Fruit fly (Drosophila melanogaster) whole organism, embryonic: ENCODE data around the gene Moe.

Experiments used
- Atf3 ChIP-seq: fragments of 200-800 bp; sonication (Bioruptor generic); optimal IDR thresholded peaks from 3 replicates; lab custom pipeline; 2016; ENCODE audit warnings: missing biosample characterization, missing genetic modification characterization
- B-H2 ChIP-seq: fragments of 200-800 bp; sonication (Bioruptor generic); optimal IDR thresholded peaks from 2 replicates; lab custom pipeline; 2018; ENCODE audit warnings: missing biosample characterization, mild to moderate bottlenecking, missing genetic modification characterization
- CG10959 ChIP-seq: fragments of 200-800 bp; sonication (Bioruptor generic); IDR thresholded peaks from 2 replicates; pipeline ENCODE4 v1.3.6; 2022; ENCODE audit warnings: missing biosample characterization, missing genetic modification characterization
- CG10979 ChIP-seq: fragments of 200-800 bp; sonication (Bioruptor generic); optimal IDR thresholded peaks from 2 replicates; lab custom pipeline; 2018; ENCODE audit warnings: missing biosample characterization, mild to moderate bottlenecking, missing genetic modification characterization, moderate library complexity
- CG12659 ChIP-seq: fragments of 200-800 bp; sonication (Bioruptor generic); optimal IDR thresholded peaks from 3 replicates; lab custom pipeline; 2017; ENCODE audit warnings: mild to moderate bottlenecking, missing biosample characterization, missing genetic modification reagents, missing genetic modification characterization
- CG13296 ChIP-seq: fragments of 200-800 bp; sonication (Bioruptor generic); optimal IDR thresholded peaks from 3 replicates; lab custom pipeline; 2018; ENCODE audit warnings: missing biosample characterization, mild to moderate bottlenecking, missing genetic modification characterization
- CG13624 ChIP-seq: fragments of 200-800 bp; sonication (Bioruptor generic); optimal IDR thresholded peaks from 2 replicates; lab custom pipeline; 2016; ENCODE audit warnings: missing biosample characterization, missing genetic modification characterization
- CG13894 ChIP-seq: fragments of 200-800 bp; sonication (Bioruptor generic); optimal IDR thresholded peaks from 3 replicates; lab custom pipeline; 2018; ENCODE audit warnings: missing biosample characterization, mild to moderate bottlenecking, missing genetic modification characterization, moderate library complexity
- CG14050 ChIP-seq: fragments of 200-800 bp; sonication (Bioruptor generic); IDR thresholded peaks from 3 replicates; pipeline ENCODE4 v1.3.6; 2022; ENCODE audit warnings: missing biosample characterization, missing genetic modification characterization
- CG15073 ChIP-seq: fragments of 200-800 bp; sonication (Bioruptor generic); optimal IDR thresholded peaks from 2 replicates; lab custom pipeline; 2016; ENCODE audit warnings: missing biosample characterization, missing genetic modification characterization
- CG16779 ChIP-seq: fragments of 200-800 bp; sonication (Bioruptor generic); IDR thresholded peaks from 2 replicates; pipeline ENCODE4 v1.3.6; 2022; ENCODE audit warnings: missing biosample characterization, missing genetic modification characterization
- CG18599 ChIP-seq: fragments of 200-800 bp; sonication (Bioruptor generic); optimal IDR thresholded peaks from 3 replicates; lab custom pipeline; 2017; ENCODE audit warnings: missing biosample characterization, missing genetic modification characterization, mild to moderate bottlenecking, moderate library complexity, missing genetic modification reagents
- CG3995 ChIP-seq: fragments of 200-800 bp; sonication (Bioruptor generic); optimal IDR thresholded peaks from 3 replicates; lab custom pipeline; 2016; ENCODE audit warnings: missing biosample characterization, missing genetic modification characterization
- CG4730 ChIP-seq: fragments of 200-800 bp; sonication (Bioruptor generic); IDR thresholded peaks from 2 replicates; pipeline ENCODE4 v1.3.6; 2022; ENCODE audit warnings: missing biosample characterization, missing genetic modification characterization
- CG5245 ChIP-seq: fragments of 200-800 bp; sonication (Bioruptor generic); optimal IDR thresholded peaks from 3 replicates; lab custom pipeline; 2016; ENCODE audit warnings: missing biosample characterization, missing genetic modification characterization
- CG5953 ChIP-seq: fragments of 200-800 bp; sonication (Bioruptor generic); IDR thresholded peaks from 2 replicates; pipeline ENCODE4 v1.3.6; 2022; ENCODE audit warnings: missing biosample characterization, missing genetic modification characterization
- CG6272 ChIP-seq: fragments of 200-800 bp; sonication (Bioruptor generic); IDR thresholded peaks from 2 replicates; pipeline ENCODE4 v1.3.6; 2022; ENCODE audit warnings: missing biosample characterization, missing genetic modification characterization
- CG8478 ChIP-seq: fragments of >200 bp; optimal IDR thresholded peaks from 2 replicates; lab custom pipeline; 2018
- Gug ChIP-seq: fragments of 200-800 bp; sonication (Bioruptor generic); IDR thresholded peaks from 4 replicates; pipeline ENCODE4 v1.3.6; 2022; ENCODE audit warnings: missing biosample characterization, missing genetic modification characterization
- HLH3B ChIP-seq: fragments of 200-800 bp; sonication (Bioruptor generic); IDR thresholded peaks from 2 replicates; pipeline ENCODE4 v1.3.6; 2022; ENCODE audit warnings: missing biosample characterization, missing genetic modification characterization
- HLH4C ChIP-seq: fragments of 200-800 bp; sonication (Bioruptor generic); IDR thresholded peaks from 3 replicates; pipeline ENCODE4 v1.3.6; 2022; ENCODE audit warnings: missing biosample characterization, missing genetic modification characterization; ENCODE audit not compliant: partially characterized antibody
- Hr78 ChIP-seq, 2 experiments: fragments of 200-800 bp in 1 of 2; fragments of >200 bp in 1 of 2; sonication (Bioruptor generic) in 1 of 2; optimal IDR thresholded peaks; 2 replicates each; lab custom pipeline; 2017 to 2019; ENCODE audit warnings: missing biosample characterization in 2 of 2, missing genetic modification characterization in 2 of 2, mild to moderate bottlenecking in 1 of 2, moderate library complexity in 1 of 2
- Lim3 ChIP-seq: fragments of 200-800 bp; sonication (Bioruptor generic); IDR thresholded peaks from 2 replicates; pipeline ENCODE4 v1.3.6; 2022; ENCODE audit warnings: missing biosample characterization, missing genetic modification characterization
- Lpt ChIP-seq: fragments of >200 bp; optimal IDR thresholded peaks from 2 replicates; lab custom pipeline; 2018; ENCODE audit warnings: missing biosample characterization, missing genetic modification characterization
- Scr ChIP-seq: fragments of 200-800 bp; sonication (Bioruptor generic); IDR thresholded peaks from 2 replicates; pipeline ENCODE4 v1.3.6; 2022; ENCODE audit warnings: missing biosample characterization, missing genetic modification characterization; ENCODE audit not compliant: partially characterized antibody
- al ChIP-seq: fragments of 200-800 bp; sonication (Bioruptor generic); IDR thresholded peaks from 2 replicates; pipeline ENCODE4 v1.3.6; 2022; ENCODE audit warnings: missing biosample characterization, missing genetic modification characterization
- ato ChIP-seq: fragments of 200-800 bp; sonication (Bioruptor generic); IDR thresholded peaks from 2 replicates; pipeline ENCODE4 v1.3.6; 2022; ENCODE audit warnings: missing biosample characterization, missing genetic modification characterization; ENCODE audit not compliant: partially characterized antibody
- bcd ChIP-seq: fragments of 200-800 bp; sonication (Bioruptor generic); optimal IDR thresholded peaks from 2 replicates; lab custom pipeline; 2017; ENCODE audit warnings: missing biosample characterization, mild to moderate bottlenecking, missing genetic modification characterization
- bigmax ChIP-seq: fragments of 200-800 bp; sonication (Bioruptor generic); optimal IDR thresholded peaks from 2 replicates; lab custom pipeline; 2018; ENCODE audit warnings: missing biosample characterization, mild to moderate bottlenecking, missing genetic modification characterization
- dan ChIP-seq: fragments of 200-800 bp; sonication (Bioruptor generic); IDR thresholded peaks from 2 replicates; pipeline ENCODE4 v1.3.6; 2022; ENCODE audit warnings: missing biosample characterization, missing genetic modification characterization
- dati ChIP-seq: fragments of 200-800 bp; sonication (Bioruptor generic); IDR thresholded peaks from 2 replicates; pipeline ENCODE4 v1.3.6; 2022; ENCODE audit warnings: missing biosample characterization, missing genetic modification characterization
- dmrt99B ChIP-seq: fragments of 200-800 bp; sonication (Bioruptor generic); optimal IDR thresholded peaks from 2 replicates; lab custom pipeline; 2018; ENCODE audit warnings: missing biosample characterization, mild to moderate bottlenecking, missing genetic modification characterization, moderate library complexity
- eve ChIP-seq, 2 experiments: fragments of >200 bp; optimal IDR thresholded peaks; 2 replicates each; lab custom pipeline; 2017; ENCODE audit warnings: missing biosample characterization in 2 of 2, missing genetic modification characterization in 2 of 2
- gcm ChIP-seq: fragments of 200-800 bp; sonication (Bioruptor generic); optimal IDR thresholded peaks from 2 replicates; lab custom pipeline; 2019; ENCODE audit warnings: missing biosample characterization, mild to moderate bottlenecking, missing genetic modification characterization, moderate library complexity
- grn ChIP-seq: fragments of 200-800 bp; sonication (Bioruptor generic); optimal IDR thresholded peaks from 3 replicates; lab custom pipeline; 2017; ENCODE audit warnings: missing biosample characterization, missing genetic modification characterization
- gro ChIP-seq: fragments of 200-800 bp; sonication (Bioruptor generic); optimal IDR thresholded peaks from 2 replicates; lab custom pipeline; 2016; ENCODE audit warnings: missing biosample characterization, missing genetic modification characterization
- ham ChIP-seq: fragments of 200-800 bp; sonication (Bioruptor generic); IDR thresholded peaks from 2 replicates; pipeline ENCODE4 v1.3.6; 2022; ENCODE audit warnings: missing biosample characterization, missing genetic modification characterization
- inv ChIP-seq: fragments of 200-800 bp; sonication (Bioruptor generic); IDR thresholded peaks from 2 replicates; pipeline ENCODE4 v1.3.6; 2022; ENCODE audit warnings: missing biosample characterization, missing genetic modification characterization; ENCODE audit not compliant: partially characterized antibody
- pfk ChIP-seq: fragments of 200-800 bp; sonication (Bioruptor generic); optimal IDR thresholded peaks from 2 replicates; lab custom pipeline; 2018; ENCODE audit warnings: missing biosample characterization, mild to moderate bottlenecking, missing genetic modification characterization, moderate library complexity
- pita ChIP-seq: fragments of 200-800 bp; sonication (Bioruptor generic); optimal IDR thresholded peaks from 2 replicates; lab custom pipeline; 2017; ENCODE audit warnings: missing biosample characterization, mild to moderate bottlenecking, missing genetic modification characterization
- pros ChIP-seq: fragments of 200-800 bp; sonication (Bioruptor generic); optimal IDR thresholded peaks from 3 replicates; lab custom pipeline; 2019; ENCODE audit warnings: missing biosample characterization, mild to moderate bottlenecking, missing genetic modification characterization, moderate library complexity
- psq ChIP-seq: fragments of 200-800 bp; sonication (Bioruptor generic); optimal IDR thresholded peaks from 2 replicates; lab custom pipeline; 2017; ENCODE audit warnings: missing biosample characterization, missing genetic modification characterization
- ro ChIP-seq: fragments of 200-800 bp; sonication (Bioruptor generic); IDR thresholded peaks from 2 replicates; pipeline ENCODE4 v1.3.6; 2022; ENCODE audit warnings: missing biosample characterization, missing genetic modification characterization
- run ChIP-seq: fragments of 200-800 bp; sonication (Bioruptor generic); optimal IDR thresholded peaks from 3 replicates; lab custom pipeline; 2018; ENCODE audit warnings: missing biosample characterization, mild to moderate bottlenecking, missing genetic modification characterization
- shn ChIP-seq: fragments of 200-800 bp; sonication (Bioruptor generic); optimal IDR thresholded peaks from 3 replicates; lab custom pipeline; 2016; ENCODE audit warnings: missing biosample characterization, missing genetic modification characterization
- sr ChIP-seq: fragments of 200-800 bp; sonication (Bioruptor generic); IDR thresholded peaks from 3 replicates; pipeline ENCODE4 v1.3.6; 2022; ENCODE audit warnings: missing biosample characterization, missing genetic modification characterization
- tio ChIP-seq: fragments of 200-800 bp; sonication (Bioruptor generic); optimal IDR thresholded peaks from 2 replicates; lab custom pipeline; 2017; ENCODE audit warnings: missing biosample characterization, missing genetic modification characterization, inconsistent platforms
- toy ChIP-seq: fragments of 200-800 bp; sonication (Bioruptor generic); IDR thresholded peaks from 2 replicates; pipeline ENCODE4 v1.3.6; 2022; ENCODE audit warnings: missing biosample characterization, missing genetic modification characterization
- trem ChIP-seq: fragments of 200-800 bp; optimal IDR thresholded peaks from 3 replicates; lab custom pipeline; 2019; ENCODE audit warnings: missing biosample characterization, mild to moderate bottlenecking, missing genetic modification characterization, moderate library complexity
- trh ChIP-seq: fragments of 200-800 bp; sonication (Bioruptor generic); optimal IDR thresholded peaks from 2 replicates; lab custom pipeline; 2016; ENCODE audit warnings: missing biosample characterization, missing genetic modification characterization
- ttk ChIP-seq: fragments of 200-800 bp; sonication (Bioruptor generic); IDR thresholded peaks from 2 replicates; pipeline ENCODE4 v2.1.2; 2022; ENCODE audit warnings: missing biosample characterization, missing genetic modification characterization
- tx ChIP-seq: fragments of 200-800 bp; sonication (Bioruptor generic); optimal IDR thresholded peaks from 2 replicates; lab custom pipeline; 2016; ENCODE audit warnings: missing biosample characterization, missing genetic modification characterization

Moe gene

DNA sequence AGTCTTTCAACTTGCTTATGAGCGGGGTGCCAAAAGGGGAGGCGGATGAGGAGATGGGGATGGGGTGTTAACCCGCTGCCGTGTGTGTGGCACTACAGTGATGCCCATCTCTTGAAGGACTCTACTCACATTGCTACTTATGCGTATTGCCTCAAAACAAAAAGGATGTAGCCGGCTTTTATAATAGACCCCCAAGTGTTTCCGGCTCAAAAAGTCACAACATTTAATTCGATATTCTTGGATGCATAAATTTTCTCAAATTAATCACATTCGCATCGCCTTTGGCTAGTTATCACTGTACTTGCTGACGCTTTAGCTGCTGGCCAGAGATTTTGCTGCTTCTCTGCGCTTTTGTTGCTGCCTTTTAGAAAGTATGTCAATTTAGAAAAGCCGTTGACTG lies 7.2 kb downstream of the Moe start (continued):
- TF ChIP-seq CG3995 (GFP tag; lab: Kevin White, UChicago) (no peak), bigmax (GFP tag; lab: Kevin White, UChicago) (no peak), CG8478 (lab: Kevin White, UChicago) (no peak), HLH4C (GFP tag; lab: Robert Waterston, UW) (no peak), HLH3B (GFP tag; lab: Robert Waterston, UW) (0 out of 2 replicates have a peak, but pooled peaks have one; percentile 14), psq (GFP tag; lab: Kevin White, UChicago) (no peak), pita (no peak), dati (peak; percentile 41; the same call in 1 of the 2 replicates), CG13624 (no peak), Atf3 (GFP tag; lab: Kevin White, UChicago) (no peak), toy (GFP tag; lab: Robert Waterston, UW) (no peak), CG14050 (GFP tag; lab: Robert Waterston, UW) (0 out of 3 replicates have a peak, but pooled peaks have one; percentile 9), tio (GFP tag; lab: Kevin White, UChicago) (no peak), trem (tag; lab: Kevin White, UChicago) (no peak), run (tag; lab: Kevin White, UChicago) (no peak), trh (GFP tag; lab: Kevin White, UChicago) (no peak), shn (GFP tag; lab: Kevin White, UChicago) (no peak), CG12659 (no peak), dmrt99B (tag; lab: Kevin White, UChicago) (peak; percentile 43), Lpt (GFP tag; lab: Kevin White, UChicago) (no peak), ham (GFP tag; lab: Robert Waterston, UW) (no peak), pfk (GFP tag; lab: Kevin White, UChicago) (no peak), CG10959 (GFP tag; lab: Robert Waterston, UW) (no peak), inv (GFP tag; lab: Robert Waterston, UW) (no peak), dan (no peak), Gug (GFP tag; lab: Robert Waterston, UW) (peak; percentile 5; the same call in 1 of the 4 replicates), CG13296 (GFP tag; lab: Kevin White, UChicago) (no peak), bcd (GFP tag; lab: Kevin White, UChicago) (peak; percentile 5), CG10979 (peak; percentile 1), CG4730 (no peak), B-H2 (no peak), CG6272 (GFP tag; lab: Robert Waterston, UW) (no peak), CG5245 (GFP tag; lab: Kevin White, UChicago) (no peak), CG16779 (GFP tag; lab: Robert Waterston, UW) (no peak), ato (GFP tag; lab: Robert Waterston, UW) (no peak), Hr78 (GFP tag; optimal IDR thresholded peaks at IDR 0.05; lab: Kevin White, UChicago) (no peak), Lim3 (GFP tag; lab: Robert Waterston, UW) (no peak), tx (GFP tag; lab: Kevin White, UChicago) (no peak), ro (GFP tag; lab: Robert Waterston, UW) (no peak), sr (GFP tag; lab: Robert Waterston, UW) (no peak), gcm (no peak), gro (no peak), CG13894 (no peak), CG5953 (no peak), al (no peak), CG15073 (no peak), grn (no peak), pros (GFP tag; lab: Kevin White, UChicago) (no peak), Scr (no peak), CG18599 (GFP tag; lab: Kevin White, UChicago) (no peak), eve (GFP tag; optimal IDR thresholded peaks at IDR 0.05; lab: Kevin White, UChicago) (peak in 1 of 2 experiments; percentile 46), ttk (GFP tag; lab: Robert Waterston, UW) (no peak)
